Worm (Caenorhabditis elegans) whole organism, young adult: ENCODE data around the gene C55B6.7.

Source experiments
- B0336.3 ChIP-seq: fragments of 200-800 bp; sonication (Bioruptor generic); IDR thresholded peaks from 2 replicates; pipeline ENCODE4 v1.3.6; 2022; ENCODE audit warnings: missing genetic modification characterization, missing compliant biosample characterization
- F52B5.7 ChIP-seq: sonication (generic microtip); optimal IDR thresholded peaks from 2 replicates; lab custom pipeline; 2016; ENCODE audit warnings: mild to moderate bottlenecking, missing genetic modification characterization, missing compliant biosample characterization
- K12H6.12 ChIP-seq: fragments of 200-800 bp; sonication (Bioruptor generic); optimal IDR thresholded peaks from 2 replicates; lab custom pipeline; 2018; ENCODE audit warnings: mild to moderate bottlenecking, missing genetic modification characterization, missing compliant biosample characterization
- T07F8.4 ChIP-seq: sonication (generic microtip); optimal IDR thresholded peaks from 2 replicates; lab custom pipeline; 2016; ENCODE audit warnings: mild to moderate bottlenecking, missing genetic modification characterization, moderate library complexity, missing compliant biosample characterization
- T26A5.8 ChIP-seq: sonication (generic microtip); optimal IDR thresholded peaks from 2 replicates; lab custom pipeline; 2016; ENCODE audit warnings: missing genetic modification characterization, missing compliant biosample characterization
- Y79H2A.3 ChIP-seq: fragments of 200-800 bp; sonication (Bioruptor generic); conservative IDR thresholded peaks from 2 replicates; pipeline ENCODE4 v1.3.6; 2022; ENCODE audit warnings: missing genetic modification reagents, missing genetic modification characterization, missing compliant biosample characterization
- Y95B8A.8 ChIP-seq: fragments of 200-800 bp; sonication (Bioruptor generic); IDR thresholded peaks from 2 replicates; pipeline ENCODE4 v1.3.6; 2022; ENCODE audit warnings: missing genetic modification reagents, missing genetic modification characterization, missing compliant biosample characterization
- ama-1 ChIP-seq, 3 experiments: fragments of 150-350 bp in 1 of 3; sonication (generic microtip) in 2 of 3; optimal IDR thresholded peaks; 2 replicates each; lab custom pipeline; 2014 to 2018; ENCODE audit warnings: missing biosample characterization in 2 of 3, missing genetic modification characterization in 2 of 3, missing genetic modification reagents in 2 of 3
- attf-5 ChIP-seq: fragments of 200-800 bp; sonication (Bioruptor generic); optimal IDR thresholded peaks from 2 replicates; lab custom pipeline; 2018; ENCODE audit warnings: mild to moderate bottlenecking, missing genetic modification characterization, missing compliant biosample characterization
- attf-6 ChIP-seq: fragments of 200-800 bp; sonication (Bioruptor generic); IDR thresholded peaks from 2 replicates; pipeline ENCODE4 v1.3.6; 2022; ENCODE audit warnings: missing genetic modification reagents, missing genetic modification characterization, missing compliant biosample characterization
- cebp-1 ChIP-seq, 2 experiments: fragments of 200-800 bp in 1 of 2; sonication (Bioruptor generic) in 1 of 2; sonication (generic microtip) in 1 of 2; IDR thresholded peaks in 1 of 2; optimal IDR thresholded peaks in 1 of 2; 2 replicates each; pipeline versions ENCODE4 v1.3.6 to Lab custom; 2017 to 2022; ENCODE audit warnings: missing compliant biosample characterization in 2 of 2, missing genetic modification characterization in 2 of 2, mild to moderate bottlenecking in 1 of 2, missing genetic modification reagents in 1 of 2, moderate library complexity in 1 of 2
- ceh-100 ChIP-seq: fragments of 200-800 bp; sonication (Bioruptor generic); IDR thresholded peaks from 2 replicates; pipeline ENCODE4 v1.3.6; 2022; ENCODE audit warnings: missing genetic modification reagents, missing genetic modification characterization, missing compliant biosample characterization
- ceh-58 ChIP-seq: fragments of 200-800 bp; sonication (Bioruptor generic); IDR thresholded peaks from 2 replicates; pipeline ENCODE4 v1.3.6; 2022; ENCODE audit warnings: missing genetic modification characterization, missing compliant biosample characterization
- ceh-79 ChIP-seq: sonication (generic microtip); optimal IDR thresholded peaks from 2 replicates; lab custom pipeline; 2017; ENCODE audit warnings: mild to moderate bottlenecking, missing genetic modification characterization, missing compliant biosample characterization
- chd-7 ChIP-seq: sonication (generic microtip); optimal IDR thresholded peaks from 2 replicates; lab custom pipeline; 2016; ENCODE audit warnings: mild to moderate bottlenecking, missing genetic modification characterization, moderate library complexity, missing compliant biosample characterization
- dox-1 ChIP-seq: fragments of 200-800 bp; sonication (Bioruptor generic); IDR thresholded peaks from 2 replicates; pipeline ENCODE4 v1.3.6; 2022; ENCODE audit warnings: missing genetic modification reagents, missing genetic modification characterization, missing compliant biosample characterization
- dpff-1 ChIP-seq: sonication (generic microtip); optimal IDR thresholded peaks from 2 replicates; lab custom pipeline; 2017; ENCODE audit warnings: mild to moderate bottlenecking, missing genetic modification characterization, missing compliant biosample characterization
- dpl-1 ChIP-seq: fragments of 150-350 bp; optimal IDR thresholded peaks from 2 replicates; lab custom pipeline; 2014; ENCODE audit warnings: missing biosample characterization, missing genetic modification reagents, missing genetic modification characterization
- efl-1 ChIP-seq: fragments of 150-350 bp; optimal IDR thresholded peaks from 2 replicates; lab custom pipeline; 2014; ENCODE audit warnings: missing biosample characterization, missing genetic modification reagents, missing genetic modification characterization
- egrh-3 ChIP-seq: fragments of 200-800 bp; sonication (Bioruptor generic); IDR thresholded peaks from 2 replicates; pipeline ENCODE4 v1.3.6; 2022; ENCODE audit warnings: missing genetic modification reagents, missing genetic modification characterization, missing compliant biosample characterization
- ekl-4 ChIP-seq: fragments of 200-800 bp; sonication (Bioruptor generic); IDR thresholded peaks from 2 replicates; pipeline ENCODE4 v1.3.6; 2022; ENCODE audit warnings: missing genetic modification reagents, missing genetic modification characterization, missing compliant biosample characterization
- fkh-3 ChIP-seq: sonication (generic microtip); optimal IDR thresholded peaks from 2 replicates; lab custom pipeline; 2016; ENCODE audit warnings: mild to moderate bottlenecking, missing genetic modification characterization, missing compliant biosample characterization
- hlh-26 ChIP-seq: fragments of 200-800 bp; sonication (Bioruptor generic); conservative IDR thresholded peaks from 2 replicates; pipeline ENCODE4 v1.3.6; 2022; ENCODE audit warnings: missing genetic modification reagents, missing genetic modification characterization, missing compliant biosample characterization
- hmg-20 ChIP-seq: fragments of 200-800 bp; sonication (Bioruptor generic); IDR thresholded peaks from 2 replicates; pipeline ENCODE4 v1.3.6; 2022; ENCODE audit warnings: missing genetic modification reagents, missing genetic modification characterization, missing compliant biosample characterization
- let-607 ChIP-seq, 2 experiments: fragments of 200-800 bp in 1 of 2; sonication (Bioruptor generic) in 1 of 2; sonication (generic microtip) in 1 of 2; optimal IDR thresholded peaks; 2 replicates each; lab custom pipeline; 2016 to 2018; ENCODE audit warnings: mild to moderate bottlenecking in 2 of 2, missing compliant biosample characterization in 2 of 2, missing genetic modification characterization in 2 of 2, moderate library complexity in 2 of 2, missing genotype in 1 of 2
- lin-35 ChIP-seq, 3 experiments: fragments of 150-350 bp in 2 of 3; sonication (generic microtip) in 1 of 3; optimal IDR thresholded peaks; 2 replicates each; lab custom pipeline; 2014 to 2018; ENCODE audit warnings: missing biosample characterization in 3 of 3, missing genetic modification characterization in 3 of 3, missing genetic modification reagents in 3 of 3
- lin-54 ChIP-seq: fragments of 200-800 bp; sonication (Bioruptor generic); optimal IDR thresholded peaks from 2 replicates; lab custom pipeline; 2018; ENCODE audit warnings: mild to moderate bottlenecking, missing genetic modification characterization, missing compliant biosample characterization
- madf-6 ChIP-seq: fragments of 200-800 bp; sonication (Bioruptor generic); IDR thresholded peaks from 2 replicates; pipeline ENCODE4 v1.3.6; 2022; ENCODE audit warnings: missing genetic modification reagents, missing genetic modification characterization, missing compliant biosample characterization
- madf-8 ChIP-seq: fragments of 200-800 bp; sonication (Bioruptor generic); conservative IDR thresholded peaks from 2 replicates; pipeline ENCODE4 v1.3.6; 2022; ENCODE audit warnings: missing genetic modification reagents, missing genetic modification characterization, missing compliant biosample characterization
- mes-4 ChIP-seq: sonication (generic microtip); optimal IDR thresholded peaks from 2 replicates; lab custom pipeline; 2016; ENCODE audit warnings: missing genotype, missing genetic modification characterization, missing compliant biosample characterization
- nhr-179 ChIP-seq: sonication (generic microtip); optimal IDR thresholded peaks from 2 replicates; lab custom pipeline; 2016; ENCODE audit warnings: mild to moderate bottlenecking, missing genetic modification characterization, missing compliant biosample characterization
- nhr-80 ChIP-seq: sonication (generic microtip); optimal IDR thresholded peaks from 2 replicates; lab custom pipeline; 2016; ENCODE audit warnings: missing genetic modification characterization, missing compliant biosample characterization
- pbrm-1 ChIP-seq: fragments of 200-800 bp; sonication (Bioruptor generic); IDR thresholded peaks from 2 replicates; pipeline ENCODE4 v1.3.6; 2022; ENCODE audit warnings: missing genetic modification reagents, missing genetic modification characterization, missing compliant biosample characterization
- pha-4 ChIP-seq: fragments of 150-350 bp; sonication (generic microtip); optimal IDR thresholded peaks from 2 replicates; lab custom pipeline; 2014; ENCODE audit warnings: missing biosample characterization, missing genetic modification reagents, missing genetic modification characterization
- rec-8 ChIP-seq, 2 experiments: sonication (generic microtip); optimal IDR thresholded peaks; 2 replicates each; lab custom pipeline; 2016; ENCODE audit warnings: mild to moderate bottlenecking in 2 of 2, missing genetic modification characterization in 2 of 2, missing genetic modification reagents in 2 of 2, missing genotype in 2 of 2, missing biosample characterization in 1 of 2, missing compliant biosample characterization in 1 of 2, moderate library complexity in 1 of 2
- rpc-1 ChIP-seq, 2 experiments: fragments of 150-350 bp in 1 of 2; sonication (generic microtip) in 1 of 2; optimal IDR thresholded peaks; 2 replicates each; lab custom pipeline; 2014 to 2018; ENCODE audit warnings: missing biosample characterization in 1 of 2, missing genetic modification characterization in 1 of 2, missing genetic modification reagents in 1 of 2, missing genotype in 1 of 2
- sdz-38 ChIP-seq: sonication (generic microtip); optimal IDR thresholded peaks from 2 replicates; lab custom pipeline; 2016; ENCODE audit warnings: missing genotype, missing genetic modification characterization, missing compliant biosample characterization
- snpc-1.3 ChIP-seq: sonication (generic microtip); optimal IDR thresholded peaks from 2 replicates; lab custom pipeline; 2017; ENCODE audit warnings: missing genetic modification characterization, mild to moderate bottlenecking, missing compliant biosample characterization, antibody characterized with exemption, moderate library complexity, missing genotype, missing genetic modification reagents; ENCODE audit not compliant: insufficient read depth
- snpc-3.4 ChIP-seq: sonication (generic microtip); optimal IDR thresholded peaks from 2 replicates; lab custom pipeline; 2017; ENCODE audit warnings: missing genetic modification characterization, mild to moderate bottlenecking, missing compliant biosample characterization, antibody characterized with exemption, moderate library complexity, missing genotype, missing genetic modification reagents
- snpc-4 ChIP-seq, 5 experiments: fragments of 150-350 bp in 1 of 5; sonication (generic microtip) in 4 of 5; optimal IDR thresholded peaks; 2 replicates each; lab custom pipeline; 2014 to 2018; ENCODE audit warnings: missing genetic modification characterization in 5 of 5, missing biosample characterization in 3 of 5, antibody characterized with exemption in 2 of 5, mild to moderate bottlenecking in 2 of 5, missing compliant biosample characterization in 2 of 5, missing genotype in 2 of 5, moderate library complexity in 2 of 5, missing genetic modification reagents in 1 of 5
- somi-1 ChIP-seq: fragments of 200-800 bp; sonication (Bioruptor generic); optimal IDR thresholded peaks from 2 replicates; lab custom pipeline; 2018; ENCODE audit warnings: mild to moderate bottlenecking, missing genetic modification characterization, missing compliant biosample characterization
- tlf-1 ChIP-seq: fragments of 200-800 bp; sonication (Bioruptor generic); optimal IDR thresholded peaks from 2 replicates; lab custom pipeline; 2018; ENCODE audit warnings: mild to moderate bottlenecking, missing genetic modification characterization, missing compliant biosample characterization
- xnd-1 ChIP-seq: sonication (generic microtip); optimal IDR thresholded peaks from 2 replicates; lab custom pipeline; 2016; ENCODE audit warnings: missing genotype, missing genetic modification reagents, missing genetic modification characterization, missing compliant biosample characterization
- zfh-2 ChIP-seq: fragments of 200-800 bp; sonication (Bioruptor generic); conservative IDR thresholded peaks from 2 replicates; pipeline ENCODE4 v1.3.6; 2022; ENCODE audit warnings: missing genetic modification reagents, missing genetic modification characterization, missing compliant biosample characterization
- ztf-28 ChIP-seq: fragments of 200-800 bp; sonication (Bioruptor generic); IDR thresholded peaks from 2 replicates; pipeline ENCODE4 v1.3.6; 2022; ENCODE audit warnings: missing genetic modification reagents, missing genetic modification characterization, missing compliant biosample characterization

The C55B6.7 gene

ce11 chrX:7232158-7232822 is 40.5 kb upstream of the C55B6.7 start:
- no peak for TF ChIP-seq rec-8 (tag; optimal IDR thresholded peaks at IDR 0.05; lab: Kevin White, UChicago)
- no peak for TF ChIP-seq fkh-3 (tag; lab: Kevin White, UChicago)
- no peak for TF ChIP-seq ceh-58 (GFP tag; lab: Robert Waterston, UW)
- no peak for TF ChIP-seq somi-1 (GFP tag; lab: Kevin White, UChicago)
- TF ChIP-seq chd-7 (tag; lab: Kevin White, UChicago) = peak; percentile 49
- no peak for TF ChIP-seq pha-4 (tag; lab: Kevin White, UChicago)
- TF ChIP-seq K12H6.12 = peak; percentile 31
- TF ChIP-seq lin-54 (GFP tag; lab: Kevin White, UChicago) = peak; percentile 27
- no peak for TF ChIP-seq ceh-79 (tag; lab: Kevin White, UChicago)
- no peak for TF ChIP-seq nhr-179 (tag; lab: Kevin White, UChicago)
- peak in 1 of 2 experiments; percentile 23 for TF ChIP-seq let-607 (tag; optimal IDR thresholded peaks at IDR 0.05; lab: Kevin White, UChicago)
- peak in 1 of 3 experiments; percentile 11 for TF ChIP-seq lin-35 (GFP tag; optimal IDR thresholded peaks at IDR 0.05; lab: Kevin White, UChicago)
- peak; percentile 43; the same call in 1 of the 2 replicates for TF ChIP-seq madf-8
- no peak for TF ChIP-seq snpc-1.3 (tag; lab: Kevin White, UChicago)
- TF ChIP-seq dpff-1 (tag; lab: Kevin White, UChicago) = no peak
- TF ChIP-seq ama-1 (optimal IDR thresholded peaks at IDR 0.05; lab: Kevin White, UChicago) = peak; percentile 83
- TF ChIP-seq ama-1 (GFP tag; optimal IDR thresholded peaks at IDR 0.05; lab: Kevin White, UChicago) = no peak
- TF ChIP-seq mes-4 (tag; lab: Kevin White, UChicago) = no peak
- peak; percentile 59 for TF ChIP-seq nhr-80 (tag; lab: Kevin White, UChicago)
- no peak for TF ChIP-seq Y95B8A.8
- no peak for TF ChIP-seq sdz-38
- TF ChIP-seq zfh-2 = peak; percentile 81
- TF ChIP-seq cebp-1 (GFP tag; IDR thresholded peaks at IDR 0.05; lab: Robert Waterston, UW) = no peak
- TF ChIP-seq cebp-1 (tag; optimal IDR thresholded peaks at IDR 0.05; lab: Kevin White, UChicago) = peak; percentile 51
- TF ChIP-seq dox-1 (GFP tag; lab: Robert Waterston, UW) = peak; percentile 68
- no peak for TF ChIP-seq T07F8.4 (tag; lab: Kevin White, UChicago)
- no peak for TF ChIP-seq egrh-3 (GFP tag; lab: Robert Waterston, UW)
- no peak for TF ChIP-seq rpc-1 (optimal IDR thresholded peaks at IDR 0.05; lab: Kevin White, UChicago)
- no peak for TF ChIP-seq rpc-1 (tag; optimal IDR thresholded peaks at IDR 0.05; lab: Kevin White, UChicago)
- no peak for TF ChIP-seq hmg-20 (GFP tag; lab: Robert Waterston, UW)
- 0 out of 2 replicates have a peak, but pooled peaks have one; percentile 6 for TF ChIP-seq ceh-100 (GFP tag; lab: Robert Waterston, UW)
- no peak for TF ChIP-seq Y79H2A.3 (GFP tag; lab: Robert Waterston, UW)
- TF ChIP-seq madf-6 = peak; percentile 80
- peak; percentile 5 for TF ChIP-seq dpl-1
- no peak for TF ChIP-seq snpc-3.4 (tag; lab: Kevin White, UChicago)
- peak; percentile 40 for TF ChIP-seq xnd-1 (tag; lab: Kevin White, UChicago)
- 0 out of 2 replicates have a peak, but pooled peaks have one; percentile 45 for TF ChIP-seq ztf-28 (GFP tag; lab: Robert Waterston, UW)
- TF ChIP-seq F52B5.7 (tag; lab: Kevin White, UChicago) = no peak
- peak; percentile 36 for TF ChIP-seq attf-5 (GFP tag; lab: Kevin White, UChicago)
- 0 out of 2 replicates have a peak, but pooled peaks have one; percentile 27 for TF ChIP-seq pbrm-1 (GFP tag; lab: Robert Waterston, UW)
- TF ChIP-seq ekl-4 = 0 out of 2 replicates have a peak, but pooled peaks have one; percentile 32
- TF ChIP-seq hlh-26 (GFP tag; lab: Robert Waterston, UW) = no peak
- no peak for TF ChIP-seq tlf-1 (GFP tag; lab: Kevin White, UChicago)
- TF ChIP-seq snpc-4 (GFP tag; optimal IDR thresholded peaks at IDR 0.05; lab: Kevin White, UChicago) = no peak
- peak in 1 of 4 experiments; percentile 2 for TF ChIP-seq snpc-4 (tag; optimal IDR thresholded peaks at IDR 0.05; lab: Kevin White, UChicago)
- TF ChIP-seq efl-1 (GFP tag; lab: Kevin White, UChicago) = peak; percentile 71
- no peak for TF ChIP-seq T26A5.8 (tag; lab: Kevin White, UChicago)
- no peak for TF ChIP-seq attf-6 (GFP tag; lab: Robert Waterston, UW)
- no peak; the same call in 1 of the 2 replicates for TF ChIP-seq B0336.3
